Fruit fly (Drosophila melanogaster): ENCODE measurements around the gene SMC1.

- no peak for TF ChIP-seq CG8478 (optimal IDR thresholded peaks at IDR 0.05)
- no peak for TF ChIP-seq psq (optimal IDR thresholded peaks at IDR 0.05)
- TF ChIP-seq usp (GFP tag; optimal IDR thresholded peaks at IDR 0.05) = no peak
Observed at dm6 chr3R:24012038-24012693, 45.9 kb upstream of the SMC1 start.

Data from whole organism.